Fruit fly (Drosophila melanogaster) whole organism, prepupa: ENCODE data around the gene CG31313.

Source experiments
- CG11294 ChIP-seq: fragments of 200-800 bp; sonication (Bioruptor generic); IDR thresholded peaks from 2 replicates; pipeline ENCODE4 v1.3.6; 2022; ENCODE audit warnings: missing biosample characterization, missing genetic modification characterization
- CG11762 ChIP-seq: fragments of 200-800 bp; sonication (Bioruptor generic); optimal IDR thresholded peaks from 3 replicates; lab custom pipeline; 2016; ENCODE audit warnings: missing biosample characterization, missing genetic modification characterization; ENCODE audit not compliant: insufficient read depth
- CG1621 ChIP-seq: fragments of 200-800 bp; sonication (Bioruptor generic); optimal IDR thresholded peaks from 3 replicates; lab custom pipeline; 2018; ENCODE audit warnings: missing biosample characterization, mild to moderate bottlenecking, missing genetic modification characterization
- CG6163 ChIP-seq: fragments of 200-800 bp; sonication (Bioruptor generic); IDR thresholded peaks from 3 replicates; pipeline ENCODE4 v1.3.6; 2022; ENCODE audit warnings: missing biosample characterization, missing genetic modification characterization
- CG6854 ChIP-seq: fragments of 200-800 bp; sonication (Bioruptor generic); optimal IDR thresholded peaks from 2 replicates; lab custom pipeline; 2017; ENCODE audit warnings: missing biosample characterization, mild to moderate bottlenecking, missing genetic modification characterization
- CG7368 ChIP-seq: fragments of 200-800 bp; sonication (Bioruptor generic); optimal IDR thresholded peaks from 3 replicates; lab custom pipeline; 2016; ENCODE audit warnings: missing biosample characterization, missing genetic modification characterization
- Hr4 ChIP-seq: fragments of 200-800 bp; sonication (Bioruptor generic); optimal IDR thresholded peaks from 3 replicates; lab custom pipeline; 2016; ENCODE audit warnings: missing biosample characterization, missing genetic modification characterization
- achi ChIP-seq: fragments of 200-800 bp; sonication (Bioruptor generic); optimal IDR thresholded peaks from 3 replicates; lab custom pipeline; 2016; ENCODE audit warnings: missing biosample characterization, missing genetic modification characterization
- cyc ChIP-seq: fragments of 200-800 bp; sonication (Bioruptor generic); optimal IDR thresholded peaks from 3 replicates; lab custom pipeline; 2016; ENCODE audit warnings: missing biosample characterization, missing genetic modification characterization
- lz ChIP-seq: fragments of 200-800 bp; sonication (Bioruptor generic); optimal IDR thresholded peaks from 3 replicates; lab custom pipeline; 2016; ENCODE audit warnings: missing biosample characterization, missing genetic modification characterization
- svp ChIP-seq: fragments of 200-800 bp; sonication (Bioruptor generic); peaks from one replicate; lab custom pipeline; 2016; ENCODE audit warnings: missing biosample characterization, missing genetic modification characterization
- vri ChIP-seq: fragments of 200-800 bp; sonication (Bioruptor generic); optimal IDR thresholded peaks from 3 replicates; lab custom pipeline; 2016; ENCODE audit warnings: missing biosample characterization, mild to moderate bottlenecking, missing genetic modification characterization

- TF ChIP-seq Hr4 (GFP tag; lab: Kevin White, UChicago) (peak; percentile 6), CG11762 (no peak), vri (GFP tag; lab: Kevin White, UChicago) (no peak), lz (GFP tag; lab: Kevin White, UChicago) (no peak), CG1621 (tag; lab: Kevin White, UChicago) (no peak), CG6163 (GFP tag; lab: Robert Waterston, UW) (no peak), CG11294 (GFP tag; lab: Robert Waterston, UW) (no peak), CG7368 (GFP tag; lab: Kevin White, UChicago) (no peak), cyc (no peak), svp (GFP tag; lab: Kevin White, UChicago) (peak; percentile 22), CG6854 (GFP tag; lab: Kevin White, UChicago) (no peak), achi (GFP tag; lab: Kevin White, UChicago) (no peak)
These were observed 2.3 kb upstream of the CG31313 start, which contains the start of gene Cys for dm6 chr3R:14569411-14570107.
